Worm (Caenorhabditis elegans) whole organism, L4/young adult: ENCODE results near the gene fkh-6.

Source experiments
- W03F9.2 ChIP-seq: fragments of 150-350 bp; optimal IDR thresholded peaks from 2 replicates; lab custom pipeline; 2014; ENCODE audit warnings: missing biosample characterization, missing genetic modification characterization
- dao-5 ChIP-seq: sonication (generic microtip); optimal IDR thresholded peaks from 2 replicates; lab custom pipeline; 2016; ENCODE audit warnings: missing genotype, missing genetic modification characterization, moderate library complexity, missing compliant biosample characterization
- him-1 ChIP-seq: sonication (generic microtip); optimal IDR thresholded peaks from 2 replicates; lab custom pipeline; 2016; ENCODE audit warnings: missing genotype, missing genetic modification reagents, missing genetic modification characterization, missing compliant biosample characterization

DNA sequence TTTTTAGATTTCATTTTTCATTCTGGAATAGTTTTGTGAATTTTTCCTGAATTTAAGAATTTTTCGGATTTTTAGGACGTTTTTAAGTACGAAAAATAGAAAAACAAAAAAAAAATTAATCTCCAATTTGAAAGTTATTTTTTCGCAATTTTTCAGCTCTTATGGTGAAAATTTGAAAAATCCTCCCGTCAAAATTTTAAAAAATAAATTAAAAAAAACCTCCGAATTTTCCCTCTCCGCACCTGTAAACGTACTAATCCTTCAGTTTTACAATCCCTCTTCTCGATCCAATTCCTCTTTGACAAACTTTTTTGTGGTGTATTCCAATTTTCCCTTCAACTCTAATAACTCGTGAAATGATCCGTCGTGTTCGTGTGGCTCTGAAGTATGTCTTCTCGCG lies 5.0 kb downstream of the fkh-6 start, which contains the start of gene B0286.1:
- TF ChIP-seq W03F9.2 (tag; lab: Kevin White, UChicago) (no peak), him-1 (tag; lab: Kevin White, UChicago) (no peak), dao-5 (tag; lab: Kevin White, UChicago) (no peak)
